Fruit fly (Drosophila melanogaster) whole organism, wandering third instar larva: ENCODE results near the gene Trhn.

Source experiments
- Hr78 ChIP-seq: fragments of >200 bp; optimal IDR thresholded peaks from 2 replicates; lab custom pipeline; 2017; ENCODE audit warnings: missing biosample characterization, missing genetic modification characterization
- Sp1 ChIP-seq: fragments of 200-800 bp; sonication (Bioruptor generic); optimal IDR thresholded peaks from 3 replicates; lab custom pipeline; 2019; ENCODE audit warnings: missing biosample characterization, mild to moderate bottlenecking, missing genetic modification characterization, moderate library complexity
- jim ChIP-seq: fragments of 175-275, 200-325 bp; sonication (Bioruptor generic); optimal IDR thresholded peaks from 2 replicates; lab custom pipeline; 2016; ENCODE audit warnings: missing biosample characterization, mild to moderate bottlenecking, missing genetic modification characterization
- pan ChIP-seq: fragments of >200 bp; optimal IDR thresholded peaks from 2 replicates; lab custom pipeline; 2017
- psq ChIP-seq: fragments of 200-800 bp; sonication (Bioruptor generic); optimal IDR thresholded peaks from 3 replicates; lab custom pipeline; 2017; ENCODE audit warnings: missing biosample characterization, mild to moderate bottlenecking, missing genetic modification characterization, moderate library complexity

DNA sequence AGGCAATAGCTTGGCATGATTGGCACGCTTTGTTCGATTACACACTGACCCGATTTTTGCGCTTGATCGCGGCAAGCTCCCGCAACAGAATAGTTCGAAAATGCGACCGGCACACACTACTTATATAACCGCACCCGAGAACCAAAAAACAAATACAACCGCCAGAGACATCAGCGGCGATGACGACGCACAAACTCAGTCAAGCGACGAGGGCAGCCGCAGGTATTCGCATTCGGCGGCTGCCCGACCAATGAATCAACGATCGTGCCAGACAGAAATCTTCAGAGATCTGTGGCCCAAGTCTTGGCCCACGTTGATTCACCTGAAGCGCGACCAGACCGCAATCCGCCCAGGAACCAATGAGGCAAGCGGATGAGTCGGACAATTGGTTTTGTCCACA lies 45.2 kb upstream of the Trhn start, which contains the start of gene CG9192:
- TF ChIP-seq pan (lab: Kevin White, UChicago) = no peak
- no peak for TF ChIP-seq psq
- no peak for TF ChIP-seq Sp1
- TF ChIP-seq jim (GFP tag; lab: Kevin White, UChicago) = no peak
- no peak for TF ChIP-seq Hr78
